Worm (Caenorhabditis elegans) whole organism, late embryonic: ENCODE measurements around the gene C10G8.2.

Experiments used
- C08G9.2 ChIP-seq: sonication (generic microtip); optimal IDR thresholded peaks from 2 replicates; lab custom pipeline; 2016; ENCODE audit warnings: mild to moderate bottlenecking, missing genetic modification characterization, moderate library complexity, missing compliant biosample characterization
- C38D4.7 ChIP-seq: fragments of 200-800 bp; sonication (Bioruptor generic); optimal IDR thresholded peaks from 2 replicates; lab custom pipeline; 2018; ENCODE audit warnings: mild to moderate bottlenecking, missing genetic modification characterization, moderate library complexity, missing compliant biosample characterization
- Y22D7AL.16 ChIP-seq: sonication (generic microtip); optimal IDR thresholded peaks from 2 replicates; lab custom pipeline; 2016; ENCODE audit warnings: missing genetic modification characterization, missing compliant biosample characterization
- ahr-1 ChIP-seq: sonication (generic microtip); optimal IDR thresholded peaks from 2 replicates; lab custom pipeline; 2016; ENCODE audit warnings: missing genetic modification characterization, missing compliant biosample characterization
- ceh-18 ChIP-seq: sonication (generic microtip); optimal IDR thresholded peaks from 2 replicates; lab custom pipeline; 2016; ENCODE audit warnings: missing genetic modification characterization, missing compliant biosample characterization
- ceh-19 ChIP-seq: fragments of 200-800 bp; sonication (Bioruptor generic); optimal IDR thresholded peaks from 2 replicates; lab custom pipeline; 2018; ENCODE audit warnings: mild to moderate bottlenecking, missing genetic modification characterization, missing compliant biosample characterization
- ceh-22 ChIP-seq: sonication (generic microtip); optimal IDR thresholded peaks from 2 replicates; lab custom pipeline; 2017; ENCODE audit warnings: missing biosample characterization, missing genetic modification characterization
- ceh-30 ChIP-seq: fragments of 150-350 bp; optimal IDR thresholded peaks from 2 replicates; lab custom pipeline; 2014; ENCODE audit warnings: missing biosample characterization, missing genetic modification characterization
- ceh-34 ChIP-seq: sonication (generic microtip); optimal IDR thresholded peaks from 2 replicates; lab custom pipeline; 2016; ENCODE audit warnings: mild to moderate bottlenecking, missing genetic modification characterization, missing compliant biosample characterization
- ceh-48 ChIP-seq: sonication (generic microtip); optimal IDR thresholded peaks from 2 replicates; lab custom pipeline; 2016; ENCODE audit warnings: missing genetic modification characterization, inconsistent platforms, missing compliant biosample characterization
- ceh-6 ChIP-seq: fragments of 200-800 bp; sonication (Bioruptor generic); optimal IDR thresholded peaks from 2 replicates; lab custom pipeline; 2018; ENCODE audit warnings: mild to moderate bottlenecking, missing genetic modification characterization, missing compliant biosample characterization
- ceh-9 ChIP-seq: sonication (generic microtip); optimal IDR thresholded peaks from 2 replicates; lab custom pipeline; 2016; ENCODE audit warnings: mild to moderate bottlenecking, missing genetic modification characterization, inconsistent platforms, missing compliant biosample characterization
- dmd-4 ChIP-seq: sonication (generic microtip); optimal IDR thresholded peaks from 2 replicates; lab custom pipeline; 2016; ENCODE audit warnings: borderline replicate concordance, missing genetic modification characterization, missing compliant biosample characterization
- dve-1 ChIP-seq: sonication (generic microtip); optimal IDR thresholded peaks from 2 replicates; lab custom pipeline; 2017; ENCODE audit warnings: antibody characterized with exemption, mild to moderate bottlenecking, missing genetic modification characterization, missing compliant biosample characterization
- elt-4 ChIP-seq: sonication (generic microtip); optimal IDR thresholded peaks from 2 replicates; lab custom pipeline; 2016; ENCODE audit warnings: missing genetic modification characterization, missing compliant biosample characterization
- ets-4 ChIP-seq: sonication (generic microtip); optimal IDR thresholded peaks from 2 replicates; lab custom pipeline; 2016; ENCODE audit warnings: missing genetic modification characterization, missing compliant biosample characterization
- fax-1 ChIP-seq: sonication (generic microtip); optimal IDR thresholded peaks from 2 replicates; lab custom pipeline; 2016; ENCODE audit warnings: missing genotype, missing genetic modification characterization, missing compliant biosample characterization
- fkh-10 ChIP-seq: fragments of 150-350 bp; optimal IDR thresholded peaks from 2 replicates; lab custom pipeline; 2014; ENCODE audit warnings: missing biosample characterization, missing genetic modification reagents, missing genetic modification characterization
- fkh-6 ChIP-seq: sonication (generic microtip); optimal IDR thresholded peaks from 2 replicates; lab custom pipeline; 2016; ENCODE audit warnings: missing genetic modification characterization, missing compliant biosample characterization
- gmeb-2 ChIP-seq: sonication (generic microtip); optimal IDR thresholded peaks from 2 replicates; lab custom pipeline; 2016; ENCODE audit warnings: missing genetic modification characterization, inconsistent platforms, missing compliant biosample characterization
- hlh-13 ChIP-seq: fragments of 200-800 bp; sonication (Bioruptor generic); optimal IDR thresholded peaks from 2 replicates; lab custom pipeline; 2018; ENCODE audit warnings: mild to moderate bottlenecking, missing genetic modification characterization, missing compliant biosample characterization
- hlh-6 ChIP-seq: sonication (generic microtip); optimal IDR thresholded peaks from 2 replicates; lab custom pipeline; 2016; ENCODE audit warnings: missing genotype, missing genetic modification characterization, missing compliant biosample characterization
- lim-6 ChIP-seq: sonication (generic microtip); optimal IDR thresholded peaks from 2 replicates; lab custom pipeline; 2016; ENCODE audit warnings: missing genetic modification characterization, missing compliant biosample characterization
- madf-2 ChIP-seq: sonication (generic microtip); optimal IDR thresholded peaks from 2 replicates; lab custom pipeline; 2017; ENCODE audit warnings: missing genetic modification characterization, missing compliant biosample characterization
- mec-3 ChIP-seq: sonication (generic microtip); optimal IDR thresholded peaks from 2 replicates; lab custom pipeline; 2016; ENCODE audit warnings: borderline replicate concordance, missing genetic modification characterization, missing compliant biosample characterization
- nfya-1 ChIP-seq: sonication (generic microtip); optimal IDR thresholded peaks from 2 replicates; lab custom pipeline; 2017; ENCODE audit warnings: missing genetic modification characterization, mild to moderate bottlenecking, missing compliant biosample characterization, antibody characterized with exemption, moderate library complexity
- npax-4 ChIP-seq: sonication (generic microtip); optimal IDR thresholded peaks from 2 replicates; lab custom pipeline; 2016; ENCODE audit warnings: missing genetic modification characterization, missing compliant biosample characterization
- pag-3 ChIP-seq: sonication (generic microtip); optimal IDR thresholded peaks from 2 replicates; lab custom pipeline; 2016; ENCODE audit warnings: missing compliant biosample characterization, missing genetic modification characterization, borderline replicate concordance
- pha-2 ChIP-seq: sonication (generic microtip); optimal IDR thresholded peaks from 2 replicates; lab custom pipeline; 2017; ENCODE audit warnings: mild to moderate bottlenecking, missing genetic modification characterization, missing compliant biosample characterization
- pqm-1 ChIP-seq: sonication (generic microtip); optimal IDR thresholded peaks from 2 replicates; lab custom pipeline; 2016; ENCODE audit warnings: missing genetic modification characterization, missing compliant biosample characterization
- ref-2 ChIP-seq: sonication (generic microtip); optimal IDR thresholded peaks from 2 replicates; lab custom pipeline; 2016; ENCODE audit warnings: missing genetic modification characterization, missing compliant biosample characterization
- rnt-1 ChIP-seq: sonication (generic microtip); optimal IDR thresholded peaks from 2 replicates; lab custom pipeline; 2016; ENCODE audit warnings: missing genetic modification characterization, missing compliant biosample characterization
- sdc-2 ChIP-seq: sonication (generic microtip); optimal IDR thresholded peaks from 2 replicates; lab custom pipeline; 2016; ENCODE audit warnings: missing genotype, missing genetic modification characterization, missing compliant biosample characterization
- sox-2 ChIP-seq: fragments of 200-800 bp; sonication (Bioruptor generic); IDR thresholded peaks from 2 replicates; pipeline ENCODE4 v1.3.6; 2022; ENCODE audit warnings: missing genetic modification reagents, missing genetic modification characterization, missing compliant biosample characterization
- sox-4 ChIP-seq: sonication (generic microtip); optimal IDR thresholded peaks from 2 replicates; lab custom pipeline; 2017; ENCODE audit warnings: mild to moderate bottlenecking, missing genetic modification characterization, inconsistent platforms, missing compliant biosample characterization
- tbx-2 ChIP-seq: sonication (generic microtip); optimal IDR thresholded peaks from 2 replicates; lab custom pipeline; 2016; ENCODE audit warnings: missing genetic modification characterization, missing compliant biosample characterization
- tbx-7 ChIP-seq: sonication (generic microtip); optimal IDR thresholded peaks from 2 replicates; lab custom pipeline; 2016; ENCODE audit warnings: missing genotype, missing genetic modification characterization, missing compliant biosample characterization
- unc-42 ChIP-seq: sonication (generic microtip); optimal IDR thresholded peaks from 2 replicates; lab custom pipeline; 2016; ENCODE audit warnings: missing genotype, missing genetic modification characterization, missing compliant biosample characterization
- unc-86 ChIP-seq: sonication (generic microtip); optimal IDR thresholded peaks from 2 replicates; lab custom pipeline; 2016; ENCODE audit warnings: missing genetic modification characterization, missing compliant biosample characterization
- zip-5 ChIP-seq: sonication (generic microtip); optimal IDR thresholded peaks from 2 replicates; lab custom pipeline; 2016; ENCODE audit warnings: missing genetic modification characterization, missing compliant biosample characterization
- ztf-16 ChIP-seq: sonication (generic microtip); optimal IDR thresholded peaks from 2 replicates; lab custom pipeline; 2017; ENCODE audit warnings: missing genetic modification characterization, missing compliant biosample characterization

The C10G8.2 gene

ce11 chrV:5274974-5275373 lies 39.2 kb upstream of the C10G8.2 start:
- TF ChIP-seq ceh-34 (tag; lab: Kevin White, UChicago) (peak; percentile 1), sox-2 (GFP tag; lab: Robert Waterston, UW) (no peak), ceh-9 (tag; lab: Kevin White, UChicago) (no peak), unc-42 (tag; lab: Kevin White, UChicago) (peak; percentile 48), tbx-7 (tag; lab: Kevin White, UChicago) (no peak), ahr-1 (no peak), fkh-10 (GFP tag; lab: Kevin White, UChicago) (no peak), ets-4 (tag; lab: Kevin White, UChicago) (no peak), dve-1 (tag; lab: Kevin White, UChicago) (no peak), ceh-30 (tag; lab: Kevin White, UChicago) (no peak), lim-6 (tag; lab: Kevin White, UChicago) (no peak), sox-4 (tag; lab: Kevin White, UChicago) (no peak), rnt-1 (tag; lab: Kevin White, UChicago) (no peak), tbx-2 (tag; lab: Kevin White, UChicago) (peak; percentile 18), fax-1 (tag; lab: Kevin White, UChicago) (no peak), pha-2 (tag; lab: Kevin White, UChicago) (peak; percentile 20)

- no peak for TF ChIP-seq ceh-9 (tag; lab: Kevin White, UChicago)
- no peak for TF ChIP-seq ref-2 (tag; lab: Kevin White, UChicago)
- peak; percentile 9 for TF ChIP-seq nfya-1 (tag; lab: Kevin White, UChicago)
Measured at ce11 chrV:5275426-5276007, 38.7 kb upstream of the C10G8.2 start.

DNA sequence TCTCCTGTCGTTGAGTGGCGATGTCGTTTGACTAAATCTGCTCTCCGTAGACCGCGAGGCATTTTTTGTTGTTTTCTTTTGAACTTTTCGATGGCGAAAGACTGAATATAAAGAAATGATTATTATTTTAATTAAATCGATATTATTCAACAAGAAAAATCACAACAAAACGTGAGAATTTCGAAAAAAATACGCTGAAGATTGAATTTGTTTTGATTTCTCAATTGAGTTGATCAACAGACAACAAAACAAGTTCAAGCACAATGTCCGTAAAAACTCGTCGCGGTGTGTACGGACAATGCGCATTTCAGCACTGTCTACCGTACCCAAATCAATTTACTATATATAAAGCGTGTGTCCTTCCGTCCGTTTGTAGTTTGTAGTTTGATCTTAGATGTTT lies 36.2 kb upstream of the C10G8.2 start, which contains the start of gene B0238.9:
Gene B0238.9 (minus strand): TSS at position 101 of the 400 bp plus-strand sequence.
- TF ChIP-seq ceh-48 (tag; lab: Kevin White, UChicago) (no peak), ceh-18 (tag; lab: Kevin White, UChicago) (no peak), unc-86 (tag; lab: Kevin White, UChicago) (no peak), ceh-22 (tag; lab: Kevin White, UChicago) (no peak), ceh-34 (tag; lab: Kevin White, UChicago) (no peak)

DNA sequence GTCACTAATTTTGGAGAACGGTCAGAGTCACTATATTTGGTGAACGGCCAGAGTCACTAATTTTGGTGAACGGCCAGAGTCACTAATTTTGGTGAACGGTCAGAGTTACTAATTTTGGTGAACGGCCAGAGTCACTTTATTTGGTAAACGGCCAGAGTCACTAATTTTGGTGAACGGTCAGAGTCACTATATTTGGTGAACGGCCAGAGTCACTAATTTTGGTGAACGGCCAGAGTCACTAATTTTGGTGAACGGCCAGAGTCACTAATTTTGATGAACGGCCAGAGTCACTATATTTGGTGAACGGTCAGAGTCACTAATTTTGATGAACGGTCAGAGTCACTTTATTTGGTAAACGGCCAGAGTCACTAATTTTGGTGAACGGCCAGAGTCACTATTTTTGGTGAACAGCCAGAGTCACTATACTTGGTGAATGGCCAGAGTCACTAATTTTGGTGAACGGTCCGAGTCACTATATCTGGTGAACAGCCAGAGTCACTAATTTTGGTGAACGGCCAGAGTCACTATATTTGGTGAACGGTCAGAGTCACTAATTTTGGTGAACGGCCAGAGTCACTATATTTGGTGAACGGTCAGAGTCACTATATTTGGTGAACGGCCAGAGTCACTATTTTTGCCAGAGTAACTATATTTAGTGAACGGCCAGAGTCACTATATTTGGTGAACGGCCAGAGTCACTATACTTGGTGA lies 29.8 kb upstream of the C10G8.2 start:
- TF ChIP-seq lim-6 (tag; lab: Kevin White, UChicago) (peak; percentile 47), fkh-6 (tag; lab: Kevin White, UChicago) (peak; percentile 71), C08G9.2 (peak; percentile 35), elt-4 (peak; percentile 68), mec-3 (tag; lab: Kevin White, UChicago) (peak; percentile 62), tbx-2 (tag; lab: Kevin White, UChicago) (peak; percentile 49), ztf-16 (tag; lab: Kevin White, UChicago) (peak; percentile 45), gmeb-2 (tag; lab: Kevin White, UChicago) (peak; percentile 54), C38D4.7 (GFP tag; lab: Kevin White, UChicago) (peak; percentile 41), zip-5 (tag; lab: Kevin White, UChicago) (peak; percentile 7), dmd-4 (tag; lab: Kevin White, UChicago) (peak; percentile 91), pqm-1 (tag; lab: Kevin White, UChicago) (peak; percentile 45), sdc-2 (peak; percentile 11), hlh-13 (GFP tag; lab: Kevin White, UChicago) (peak; percentile 58), npax-4 (tag; lab: Kevin White, UChicago) (peak; percentile 24), ceh-6 (GFP tag; lab: Kevin White, UChicago) (peak; percentile 18), Y22D7AL.16 (tag; lab: Kevin White, UChicago) (peak; percentile 1), ceh-19 (GFP tag; lab: Kevin White, UChicago) (peak; percentile 81), pag-3 (tag; lab: Kevin White, UChicago) (peak; percentile 87), ceh-9 (tag; lab: Kevin White, UChicago) (peak; percentile 22), ets-4 (tag; lab: Kevin White, UChicago) (peak; percentile 2), ceh-48 (tag; lab: Kevin White, UChicago) (peak; percentile 31), hlh-6 (tag; lab: Kevin White, UChicago) (peak; percentile 78), madf-2 (tag; lab: Kevin White, UChicago) (peak; percentile 49), sox-4 (tag; lab: Kevin White, UChicago) (peak; percentile 29)
- TF ChIP-seq, all 69 proteins: peak for 25; not testable (repeated sequence) for 44
